Fruit fly (Drosophila melanogaster): ENCODE measurements around the gene Pi3K21B.

- TF ChIP-seq h (optimal IDR thresholded peaks at IDR 0.05) (no peak), Sin3A (optimal IDR thresholded peaks at IDR 0.05) (no peak), psq (optimal IDR thresholded peaks at IDR 0.05) (no peak), Myc (optimal IDR thresholded peaks at IDR 0.05) (no peak), ttk (optimal IDR thresholded peaks at IDR 0.05) (no peak), insv (optimal IDR thresholded peaks at IDR 0.05) (no peak)
These were observed 7.3 kb upstream of the Pi3K21B start for dm6 chr2L:290373-290772.

Data from Kc167 (cell line).